Worm (Caenorhabditis elegans): ENCODE data around the gene Y22D7AL.7.

DNA sequence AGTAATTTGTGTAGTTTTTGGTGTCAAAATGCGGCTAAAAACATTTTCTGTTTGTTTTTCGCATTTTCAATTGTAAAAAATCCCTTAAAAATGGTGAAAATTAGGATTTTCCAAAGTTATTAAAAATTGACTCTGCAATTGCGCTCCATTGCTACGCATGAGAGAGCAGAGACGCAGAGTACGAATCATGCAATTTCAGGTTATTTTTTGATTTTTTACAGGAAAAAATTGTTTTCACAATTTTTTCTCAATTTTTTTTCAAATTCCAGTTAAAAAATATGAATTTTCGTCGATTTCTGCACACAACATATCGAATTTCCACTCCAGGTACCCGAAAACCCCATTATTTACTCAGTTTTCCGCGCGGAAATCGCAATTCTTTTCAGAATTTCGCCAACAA, 42.9 kb upstream of the Y22D7AL.7 start, which contains the start of gene mtg-1:
- TF ChIP-seq unc-62 (GFP tag; optimal IDR thresholded peaks at IDR 0.05) (no peak), ceh-9 (tag; optimal IDR thresholded peaks at IDR 0.05) (no peak), elt-2 (tag; optimal IDR thresholded peaks at IDR 0.05) (no peak), unc-39 (tag; optimal IDR thresholded peaks at IDR 0.05) (no peak), nhr-12 (tag; optimal IDR thresholded peaks at IDR 0.05) (no peak)

Measured in whole organism, L3 larva.